Worm (Caenorhabditis elegans) whole organism, late embryonic: ENCODE measurements around the gene srh-33.

Experiments used
- K02D7.2 ChIP-seq: sonication (generic microtip); optimal IDR thresholded peaks from 2 replicates; lab custom pipeline; 2017; ENCODE audit warnings: mild to moderate bottlenecking, missing genetic modification characterization, missing compliant biosample characterization
- ama-1 ChIP-seq: fragments of 150-350 bp; optimal IDR thresholded peaks from 2 replicates; lab custom pipeline; 2014
- fkh-10 ChIP-seq: fragments of 150-350 bp; optimal IDR thresholded peaks from 2 replicates; lab custom pipeline; 2014; ENCODE audit warnings: missing biosample characterization, missing genetic modification reagents, missing genetic modification characterization
- hlh-6 ChIP-seq: sonication (generic microtip); optimal IDR thresholded peaks from 2 replicates; lab custom pipeline; 2016; ENCODE audit warnings: missing genotype, missing genetic modification characterization, missing compliant biosample characterization

ce11 chrV:483289-483795 is 40.2 kb upstream of the srh-33 start, which contains the start of gene nhr-130:
- TF ChIP-seq ama-1 (lab: Kevin White, UChicago) = no peak
- TF ChIP-seq fkh-10 (GFP tag; lab: Kevin White, UChicago) = no peak
- no peak for TF ChIP-seq hlh-6 (tag; lab: Kevin White, UChicago)
- no peak for TF ChIP-seq K02D7.2 (tag; lab: Kevin White, UChicago)
